Fruit fly (Drosophila melanogaster): ENCODE data around the gene CG3149.

The CG3149 gene

DNA sequence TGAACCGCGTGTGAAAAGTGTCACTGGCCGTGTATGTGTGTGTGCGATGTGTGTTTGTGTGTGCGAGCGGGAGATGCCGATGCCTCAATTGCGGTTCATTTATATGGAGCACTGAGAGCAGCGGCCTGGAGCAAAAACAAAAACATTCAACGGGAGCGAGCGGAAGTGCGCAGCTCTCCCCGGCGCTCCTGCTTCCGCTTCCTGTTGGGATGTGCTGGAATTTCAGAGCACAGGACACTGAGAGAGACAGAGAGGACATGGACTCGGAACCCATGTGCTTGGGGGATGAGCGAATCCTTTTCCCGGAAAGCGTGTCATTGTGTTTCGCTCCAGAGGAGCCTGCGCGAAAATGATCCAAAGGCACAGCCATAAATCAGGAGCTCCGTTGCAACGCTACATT lies 30.8 kb downstream of the CG3149 start:
- TF ChIP-seq usp (GFP tag; optimal IDR thresholded peaks at IDR 0.05) (no peak), CG8478 (optimal IDR thresholded peaks at IDR 0.05) (no peak), Dll (optimal IDR thresholded peaks at IDR 0.05) (no peak), psq (optimal IDR thresholded peaks at IDR 0.05) (no peak), EcR (GFP tag; optimal IDR thresholded peaks at IDR 0.05) (no peak), pan (optimal IDR thresholded peaks at IDR 0.05) (no peak)

- TF ChIP-seq psq (optimal IDR thresholded peaks at IDR 0.05) (no peak), usp (GFP tag; optimal IDR thresholded peaks at IDR 0.05) (no peak), Dll (optimal IDR thresholded peaks at IDR 0.05) (no peak)
These were observed 32.2 kb downstream of the CG3149 start, which contains the start of gene OtopLc for dm6 chrX:5662761-5663160. TSS of gene OtopLc (minus strand) at chrX:5662861.

DNA sequence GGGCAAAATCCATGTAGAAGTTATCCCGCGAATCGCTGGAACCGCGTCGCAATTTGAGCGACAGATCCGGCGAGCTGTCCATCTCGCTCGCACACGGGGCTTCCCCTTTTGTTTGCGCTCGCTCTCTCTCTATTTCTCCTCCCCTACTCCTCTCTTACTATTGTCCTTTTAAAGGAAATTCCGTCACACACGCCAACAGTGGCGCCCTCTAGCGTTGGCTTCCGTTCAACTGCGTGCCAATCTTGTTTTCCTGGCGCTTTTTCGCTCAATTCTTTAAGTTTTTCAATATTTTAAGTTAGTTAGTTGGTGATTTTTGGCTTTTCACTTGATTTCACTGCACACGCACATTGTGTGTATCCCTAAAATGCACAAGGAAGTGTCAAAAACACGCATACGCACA lies 33.0 kb downstream of the CG3149 start:
- TF ChIP-seq EcR (GFP tag; optimal IDR thresholded peaks at IDR 0.05) (no peak), psq (optimal IDR thresholded peaks at IDR 0.05) (no peak), pan (optimal IDR thresholded peaks at IDR 0.05) (no peak), CG8478 (optimal IDR thresholded peaks at IDR 0.05) (no peak), usp (GFP tag; optimal IDR thresholded peaks at IDR 0.05) (no peak), Dll (optimal IDR thresholded peaks at IDR 0.05) (no peak)

DNA sequence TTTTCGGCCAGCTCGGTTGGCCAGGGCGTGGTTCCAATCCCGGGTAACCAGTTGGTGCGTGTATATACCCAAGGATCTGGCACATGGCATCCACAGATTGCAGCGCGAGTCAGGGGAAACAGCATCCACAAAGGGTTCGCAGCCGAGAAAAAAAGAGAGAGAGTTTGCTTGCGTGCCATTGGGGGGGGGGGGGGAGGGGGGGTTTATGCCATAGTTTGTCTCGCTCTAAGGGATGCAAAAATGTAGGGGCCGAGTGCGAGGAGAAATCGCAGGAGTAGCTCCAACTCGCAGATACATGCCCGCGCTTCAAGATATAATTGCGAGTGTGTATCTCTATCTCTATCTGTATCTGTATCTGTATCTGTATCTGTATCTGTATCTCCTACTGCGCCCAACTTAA lies 45.0 kb downstream of the CG3149 start:
- TF ChIP-seq Dll (optimal IDR thresholded peaks at IDR 0.05): no peak
- TF ChIP-seq CG8478 (optimal IDR thresholded peaks at IDR 0.05): no peak
- TF ChIP-seq usp (GFP tag; optimal IDR thresholded peaks at IDR 0.05): no peak
- TF ChIP-seq EcR (GFP tag; optimal IDR thresholded peaks at IDR 0.05): no peak

dm6 chrX:5649387-5649786 lies 45.6 kb downstream of the CG3149 start:
- TF ChIP-seq pan (optimal IDR thresholded peaks at IDR 0.05) (no peak), psq (optimal IDR thresholded peaks at IDR 0.05) (no peak), Dll (optimal IDR thresholded peaks at IDR 0.05) (no peak), usp (GFP tag; optimal IDR thresholded peaks at IDR 0.05) (no peak), CG8478 (optimal IDR thresholded peaks at IDR 0.05) (no peak), EcR (GFP tag; optimal IDR thresholded peaks at IDR 0.05) (no peak)

dm6 chrX:5648437-5648959 lies 46.5 kb downstream of the CG3149 start, which contains the start of gene OtopLa:
TSS of gene OtopLa (minus strand) at chrX:5648487.
- TF ChIP-seq usp (GFP tag; optimal IDR thresholded peaks at IDR 0.05) (no peak), CG8478 (optimal IDR thresholded peaks at IDR 0.05) (no peak), pan (optimal IDR thresholded peaks at IDR 0.05) (no peak), psq (optimal IDR thresholded peaks at IDR 0.05) (no peak), Dll (optimal IDR thresholded peaks at IDR 0.05) (no peak), EcR (GFP tag; optimal IDR thresholded peaks at IDR 0.05) (no peak)

DNA sequence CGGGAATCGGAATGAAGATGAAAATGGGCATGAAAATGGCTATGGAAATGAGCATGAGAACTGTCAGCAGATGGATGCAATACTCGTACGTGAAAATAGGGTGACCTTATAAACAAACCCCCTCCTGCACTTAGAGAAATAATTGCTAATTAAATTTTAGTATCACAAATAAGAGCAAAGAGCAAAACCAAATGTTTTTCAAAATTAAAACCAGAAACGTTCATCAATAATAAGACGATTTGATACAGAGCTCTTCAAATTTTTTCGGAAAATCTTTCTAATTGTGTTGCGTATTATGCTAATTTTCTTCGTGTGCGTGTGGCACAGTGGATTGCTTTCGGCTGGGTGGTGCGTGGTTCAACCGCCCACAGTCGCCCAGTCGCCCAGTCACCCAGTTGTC lies 48.8 kb downstream of the CG3149 start:
- TF ChIP-seq Dll (optimal IDR thresholded peaks at IDR 0.05) (no peak), pan (optimal IDR thresholded peaks at IDR 0.05) (no peak), usp (GFP tag; optimal IDR thresholded peaks at IDR 0.05) (no peak), EcR (GFP tag; optimal IDR thresholded peaks at IDR 0.05) (no peak), CG8478 (optimal IDR thresholded peaks at IDR 0.05) (no peak), psq (optimal IDR thresholded peaks at IDR 0.05) (no peak)
